Worm (Caenorhabditis elegans) whole organism, L2 larva: ENCODE data around the gene xpo-1.
A peak's percentile ranks its signal among the peaks of the same experiment; 100 is the strongest.

Experiments used
- fos-1 ChIP-seq: fragments of 150-350 bp; optimal IDR thresholded peaks from 2 replicates; lab custom pipeline; 2014; ENCODE audit warnings: missing biosample characterization, missing genetic modification characterization
- nhr-129 ChIP-seq: fragments of 150-350 bp; optimal IDR thresholded peaks from 2 replicates; lab custom pipeline; 2014; ENCODE audit warnings: missing biosample characterization, missing genetic modification characterization

xpo-1 gene

DNA sequence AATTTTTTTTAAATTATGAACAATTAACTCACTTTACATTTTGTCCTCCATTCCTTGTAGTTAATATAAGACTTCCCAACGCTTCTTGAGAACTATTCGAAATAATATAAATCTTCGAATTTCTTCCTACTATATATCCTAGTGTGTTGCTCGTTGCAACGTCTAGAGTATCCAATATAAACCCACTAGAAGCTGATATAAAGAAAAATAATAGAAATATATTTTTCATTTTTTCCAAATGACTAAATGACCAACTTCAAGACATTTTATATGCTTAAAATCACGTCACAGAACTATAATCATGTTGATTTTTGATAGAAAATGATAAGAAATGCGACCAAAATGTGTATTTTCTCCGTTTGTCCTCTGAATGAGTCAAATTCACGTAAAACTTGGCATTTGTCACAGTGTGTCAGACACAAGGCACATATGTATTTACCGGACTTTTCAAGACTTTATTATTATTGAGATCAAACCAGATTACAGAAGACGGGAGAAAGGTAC, 58.2 kb downstream of the xpo-1 start, which contains the start of gene C37C3.10:
C37C3.10 (minus strand) TSS at position 51 of the 504 bp plus-strand sequence.
- peak; percentile 61 for TF ChIP-seq fos-1 (tag; lab: Kevin White, UChicago)
- TF ChIP-seq nhr-129 = no peak
